Worm (Caenorhabditis elegans): Measurements from ENCODE around the gene glc-1.

DNA sequence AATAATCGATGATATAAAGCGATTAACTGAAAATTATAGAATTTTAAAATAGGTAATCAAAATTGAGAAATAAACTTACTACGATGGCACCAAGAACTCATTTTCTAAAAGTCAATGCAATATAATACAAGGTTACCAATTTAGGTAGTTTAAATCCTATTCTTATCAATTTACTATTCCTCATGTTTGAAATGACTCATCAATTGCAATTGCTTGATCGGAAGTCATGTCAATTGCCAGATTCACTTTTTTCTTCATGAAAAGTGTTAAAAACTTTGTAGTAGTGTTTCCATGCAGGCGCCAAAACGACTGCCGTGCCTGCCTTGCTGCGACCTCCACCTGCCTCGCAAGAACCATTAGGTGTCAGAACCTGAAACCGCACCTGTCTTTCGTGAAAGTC is 7.1 kb downstream of the glc-1 start, which contains the start of gene F11A5.13:
- TF ChIP-seq pbrm-1 (GFP tag; IDR thresholded peaks at IDR 0.05) (no peak), nhr-90 (tag; optimal IDR thresholded peaks at IDR 0.05) (no peak)
